Worm (Caenorhabditis elegans) whole organism, L3 larva: Measurements from ENCODE around the gene srh-92.

ENCODE experiments used
- ZK546.5 ChIP-seq: sonication (generic microtip); optimal IDR thresholded peaks from 2 replicates; lab custom pipeline; 2017; ENCODE audit warnings: missing biosample characterization, missing genetic modification characterization
- ama-1 ChIP-seq: fragments of 150-350 bp; optimal IDR thresholded peaks from 2 replicates; lab custom pipeline; 2018
- ceh-82 ChIP-seq: fragments of 150-350 bp; optimal IDR thresholded peaks from 2 replicates; lab custom pipeline; 2014; ENCODE audit warnings: missing biosample characterization, missing genetic modification characterization
- elt-3 ChIP-seq, 3 experiments: fragments of 150-350 bp in 1 of 3; sonication (generic microtip) in 2 of 3; optimal IDR thresholded peaks; 2 replicates in 2 of 3; 4 replicates in 1 of 3; lab custom pipeline; 2014 to 2017; ENCODE audit warnings: missing biosample characterization in 3 of 3, missing genetic modification characterization in 3 of 3
- fos-1 ChIP-seq: fragments of 150-350 bp; optimal IDR thresholded peaks from 2 replicates; lab custom pipeline; 2014; ENCODE audit warnings: missing biosample characterization, missing genetic modification characterization
- lin-39 ChIP-seq: fragments of 150-350 bp; optimal IDR thresholded peaks from 2 replicates; lab custom pipeline; 2018; ENCODE audit warnings: missing biosample characterization, missing genetic modification reagents, missing genetic modification characterization
- nhr-11 ChIP-seq: fragments of 150-350 bp; optimal IDR thresholded peaks from 2 replicates; lab custom pipeline; 2014; ENCODE audit warnings: missing biosample characterization, missing genetic modification characterization
- nhr-77 ChIP-seq: fragments of 150-350 bp; optimal IDR thresholded peaks from 2 replicates; lab custom pipeline; 2014; ENCODE audit warnings: missing biosample characterization, missing genetic modification characterization
- pha-4 ChIP-seq: fragments of 150-350 bp; optimal IDR thresholded peaks from 2 replicates; lab custom pipeline; 2014; ENCODE audit warnings: missing biosample characterization, missing genetic modification reagents, missing genetic modification characterization
- pqm-1 ChIP-seq: fragments of 150-350 bp; optimal IDR thresholded peaks from 2 replicates; lab custom pipeline; 2017; ENCODE audit warnings: missing biosample characterization, missing genetic modification characterization, inconsistent platforms
- unc-39 ChIP-seq: sonication (generic microtip); optimal IDR thresholded peaks from 4 replicates; lab custom pipeline; 2017; ENCODE audit warnings: missing biosample characterization, missing genetic modification characterization
- zag-1 ChIP-seq: fragments of 150-350 bp; optimal IDR thresholded peaks from 2 replicates; lab custom pipeline; 2014; ENCODE audit warnings: missing biosample characterization, missing genetic modification characterization
- ztf-11 ChIP-seq: fragments of 150-350 bp; optimal IDR thresholded peaks from 2 replicates; lab custom pipeline; 2014; ENCODE audit warnings: missing biosample characterization, missing genetic modification characterization

DNA sequence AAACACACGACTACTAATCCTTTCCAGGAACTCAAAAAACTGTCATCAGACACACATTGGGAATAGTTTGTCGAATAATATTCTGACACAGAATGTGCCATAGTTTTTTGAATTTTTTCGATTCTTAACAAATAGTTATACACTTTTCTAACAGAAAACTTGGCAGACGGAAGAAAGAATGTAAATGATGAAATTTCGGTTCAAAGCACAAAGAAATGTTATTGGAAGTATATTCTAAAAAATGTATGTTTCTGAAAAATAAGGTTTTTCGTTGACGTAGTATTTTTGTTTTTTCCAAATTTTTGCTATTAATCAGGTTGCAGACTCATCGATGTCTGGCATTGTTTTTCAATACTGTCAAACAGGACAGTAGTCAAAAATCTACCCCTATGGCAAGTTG, at the start of gene srh-92:
- no peak for TF ChIP-seq ZK546.5 (tag; lab: Kevin White, UChicago)
- TF ChIP-seq pha-4 (tag; lab: Kevin White, UChicago), result no peak
- TF ChIP-seq nhr-11 (tag; lab: Kevin White, UChicago), result no peak
- TF ChIP-seq ama-1 (lab: Kevin White, UChicago), result no peak
- no peak for TF ChIP-seq ztf-11
- no peak for TF ChIP-seq zag-1
- no peak for TF ChIP-seq nhr-77 (tag; lab: Kevin White, UChicago)
- no peak for TF ChIP-seq ceh-82 (tag; lab: Kevin White, UChicago)
- no peak for TF ChIP-seq pqm-1 (tag; lab: Kevin White, UChicago)
- no peak for TF ChIP-seq fos-1
- TF ChIP-seq unc-39, result no peak
- TF ChIP-seq lin-39 (tag; lab: Kevin White, UChicago), result no peak
- no peak for TF ChIP-seq elt-3 (tag; optimal IDR thresholded peaks at IDR 0.05; lab: Kevin White, UChicago)
